Worm (Caenorhabditis elegans) whole organism, mixed stage, embryonic: ENCODE measurements around the gene ZK1010.8.

Experiments
- M03D4.4 ChIP-seq: sonication (generic microtip); optimal IDR thresholded peaks from 2 replicates; lab custom pipeline; 2017; ENCODE audit warnings: mild to moderate bottlenecking, missing genetic modification characterization, missing compliant biosample characterization
- blmp-1 ChIP-seq: fragments of 150-350 bp; optimal IDR thresholded peaks from 2 replicates; lab custom pipeline; 2014; ENCODE audit warnings: missing biosample characterization, missing genetic modification characterization
- ceh-39 ChIP-seq: fragments of 150-350 bp; optimal IDR thresholded peaks from 2 replicates; lab custom pipeline; 2014; ENCODE audit warnings: missing biosample characterization, missing genetic modification characterization
- ceh-43 ChIP-seq: fragments of 200-800 bp; sonication (Bioruptor generic); optimal IDR thresholded peaks from 2 replicates; lab custom pipeline; 2018; ENCODE audit warnings: mild to moderate bottlenecking, missing genetic modification characterization, moderate library complexity, missing compliant biosample characterization
- ceh-83 ChIP-seq: fragments of 200-800 bp; sonication (Bioruptor generic); optimal IDR thresholded peaks from 2 replicates; lab custom pipeline; 2018; ENCODE audit warnings: mild to moderate bottlenecking, missing genetic modification characterization, missing compliant biosample characterization
- ces-1 ChIP-seq: fragments of 150-350 bp; optimal IDR thresholded peaks from 2 replicates; lab custom pipeline; 2014; ENCODE audit warnings: missing biosample characterization, missing genetic modification reagents, missing genetic modification characterization
- cnd-1 ChIP-seq: fragments of 200-800 bp; sonication (Bioruptor generic); optimal IDR thresholded peaks from 2 replicates; lab custom pipeline; 2018; ENCODE audit warnings: mild to moderate bottlenecking, missing genetic modification characterization, missing compliant biosample characterization
- drap-1 ChIP-seq: fragments of 200-800 bp; sonication (Bioruptor generic); optimal IDR thresholded peaks from 3 replicates; lab custom pipeline; 2018; ENCODE audit warnings: mild to moderate bottlenecking, missing genetic modification characterization, missing compliant biosample characterization
- elt-1 ChIP-seq: sonication (generic microtip); optimal IDR thresholded peaks from 2 replicates; lab custom pipeline; 2017; ENCODE audit warnings: missing genetic modification characterization, mild to moderate bottlenecking, missing compliant biosample characterization, antibody characterized with exemption, moderate library complexity, borderline replicate concordance; ENCODE audit not compliant: insufficient read depth
- elt-3 ChIP-seq: fragments of 150-350 bp; optimal IDR thresholded peaks from 2 replicates; lab custom pipeline; 2014; ENCODE audit warnings: missing biosample characterization, missing genetic modification characterization
- flh-1 ChIP-seq: fragments of 200-800 bp; sonication (Bioruptor generic); optimal IDR thresholded peaks from 2 replicates; lab custom pipeline; 2018; ENCODE audit warnings: mild to moderate bottlenecking, missing genetic modification characterization, moderate library complexity, missing compliant biosample characterization
- ham-2 ChIP-seq: fragments of 200-800 bp; sonication (Bioruptor generic); optimal IDR thresholded peaks from 2 replicates; lab custom pipeline; 2018; ENCODE audit warnings: mild to moderate bottlenecking, missing genetic modification characterization, missing compliant biosample characterization
- hlh-1 ChIP-seq: fragments of 150-350 bp; optimal IDR thresholded peaks from 2 replicates; lab custom pipeline; 2014; ENCODE audit warnings: missing biosample characterization, missing genetic modification reagents, missing genetic modification characterization
- lin-13 ChIP-seq: fragments of 150-350 bp; optimal IDR thresholded peaks from 2 replicates; lab custom pipeline; 2014; ENCODE audit warnings: missing biosample characterization, missing genetic modification characterization
- lin-32 ChIP-seq: fragments of 200-800 bp; sonication (Bioruptor generic); optimal IDR thresholded peaks from 2 replicates; lab custom pipeline; 2018; ENCODE audit warnings: mild to moderate bottlenecking, missing genetic modification characterization, missing compliant biosample characterization
- lsy-2 ChIP-seq: fragments of 150-350 bp; optimal IDR thresholded peaks from 2 replicates; lab custom pipeline; 2014; ENCODE audit warnings: missing biosample characterization, missing genetic modification characterization
- mab-5 ChIP-seq: fragments of 150-350 bp; optimal IDR thresholded peaks from 2 replicates; lab custom pipeline; 2014; ENCODE audit warnings: missing biosample characterization, missing genetic modification characterization
- mep-1 ChIP-seq: fragments of 150-350 bp; optimal IDR thresholded peaks from 2 replicates; lab custom pipeline; 2017; ENCODE audit warnings: missing biosample characterization, missing genetic modification reagents, missing genetic modification characterization, inconsistent platforms
- mls-2 ChIP-seq: sonication (generic microtip); optimal IDR thresholded peaks from 2 replicates; lab custom pipeline; 2016; ENCODE audit warnings: mild to moderate bottlenecking, missing genetic modification characterization, moderate library complexity, missing compliant biosample characterization
- nhr-2 ChIP-seq: fragments of 150-350 bp; optimal IDR thresholded peaks from 2 replicates; lab custom pipeline; 2014; ENCODE audit warnings: missing biosample characterization, missing genetic modification characterization
- nhr-237 ChIP-seq: fragments of 150-350 bp; optimal IDR thresholded peaks from 2 replicates; lab custom pipeline; 2014; ENCODE audit warnings: missing biosample characterization, missing genetic modification characterization
- nhr-28 ChIP-seq: fragments of 150-350 bp; optimal IDR thresholded peaks from 2 replicates; lab custom pipeline; 2014; ENCODE audit warnings: missing biosample characterization, missing genetic modification characterization
- nhr-76 ChIP-seq: sonication (generic microtip); optimal IDR thresholded peaks from 2 replicates; lab custom pipeline; 2017; ENCODE audit warnings: missing biosample characterization, missing genetic modification characterization
- pha-4 ChIP-seq: fragments of 150-350 bp; optimal IDR thresholded peaks from 2 replicates; lab custom pipeline; 2018; ENCODE audit warnings: missing biosample characterization, missing genetic modification reagents, missing genetic modification characterization
- sem-2 ChIP-seq: fragments of 200-800 bp; sonication (Bioruptor generic); optimal IDR thresholded peaks from 2 replicates; lab custom pipeline; 2018; ENCODE audit warnings: mild to moderate bottlenecking, missing genetic modification characterization, missing compliant biosample characterization
- snpc-4 ChIP-seq: fragments of 150-350 bp; optimal IDR thresholded peaks from 2 replicates; lab custom pipeline; 2014; ENCODE audit warnings: missing biosample characterization, missing genetic modification characterization
- sptf-1 ChIP-seq: sonication (generic microtip); optimal IDR thresholded peaks from 2 replicates; lab custom pipeline; 2017; ENCODE audit warnings: mild to moderate bottlenecking, missing genetic modification characterization, moderate library complexity, missing compliant biosample characterization
- tbx-8 ChIP-seq: fragments of 200-800 bp; sonication (Bioruptor generic); optimal IDR thresholded peaks from 2 replicates; lab custom pipeline; 2018; ENCODE audit warnings: mild to moderate bottlenecking, missing genetic modification characterization, moderate library complexity, missing compliant biosample characterization
- unc-120 ChIP-seq: sonication (generic microtip); optimal IDR thresholded peaks from 2 replicates; lab custom pipeline; 2017; ENCODE audit warnings: missing genetic modification characterization, missing compliant biosample characterization; ENCODE audit not compliant: poor library complexity, severe bottlenecking
- unc-39 ChIP-seq: fragments of 150-350 bp; optimal IDR thresholded peaks from 2 replicates; lab custom pipeline; 2014; ENCODE audit warnings: missing biosample characterization, missing genetic modification characterization
- zip-8 ChIP-seq: fragments of 150-350 bp; optimal IDR thresholded peaks from 2 replicates; lab custom pipeline; 2014; ENCODE audit warnings: missing biosample characterization, missing genetic modification characterization

Gene ZK1010.8

DNA sequence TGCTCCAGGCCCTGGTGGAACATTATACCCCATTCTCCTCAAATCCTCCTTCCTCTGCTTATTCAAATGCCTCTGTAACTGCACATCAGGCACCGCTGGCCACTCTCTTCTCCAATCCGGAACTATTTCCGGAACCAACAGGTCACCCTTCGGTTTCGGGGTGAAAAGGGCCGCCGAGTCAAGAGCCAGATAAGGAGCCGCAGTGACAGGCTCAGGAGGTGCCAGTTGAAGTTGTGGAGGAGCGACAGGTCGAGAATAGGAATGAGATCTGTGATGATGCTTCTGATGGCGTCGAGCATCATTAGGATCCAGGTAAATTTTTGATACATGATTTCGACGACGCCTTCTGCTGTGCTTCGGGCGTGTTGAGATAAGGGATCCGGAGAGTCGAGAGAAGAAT is 2.2 kb downstream of the ZK1010.8 start:
- TF ChIP-seq mls-2 (tag; lab: Kevin White, UChicago) (no peak), flh-1 (GFP tag; lab: Kevin White, UChicago) (no peak), blmp-1 (tag; lab: Kevin White, UChicago) (no peak), lsy-2 (no peak), elt-3 (tag; lab: Kevin White, UChicago) (no peak)

ce11 chrIII:12993607-12994006 is 6.9 kb downstream of the ZK1010.8 start, which contains the start of gene col-97:
col-97 (minus strand) TSS chrIII:12993707.
- TF ChIP-seq mep-1 (tag; lab: Kevin White, UChicago): no peak
- no peak for TF ChIP-seq sptf-1
- no peak for TF ChIP-seq ceh-83
- no peak for TF ChIP-seq lin-32 (GFP tag; lab: Kevin White, UChicago)
- TF ChIP-seq unc-39 (tag; lab: Kevin White, UChicago): no peak
- no peak for TF ChIP-seq cnd-1 (tag; lab: Kevin White, UChicago)
- TF ChIP-seq zip-8 (tag; lab: Kevin White, UChicago): no peak
- no peak for TF ChIP-seq hlh-1
- TF ChIP-seq elt-1 (tag; lab: Kevin White, UChicago): no peak
- TF ChIP-seq M03D4.4 (tag; lab: Kevin White, UChicago): no peak
- TF ChIP-seq blmp-1 (tag; lab: Kevin White, UChicago): no peak
- no peak for TF ChIP-seq flh-1 (GFP tag; lab: Kevin White, UChicago)
- TF ChIP-seq lsy-2: no peak
- TF ChIP-seq ceh-39 (tag; lab: Kevin White, UChicago): no peak
- TF ChIP-seq tbx-8 (GFP tag; lab: Kevin White, UChicago): no peak
- TF ChIP-seq pha-4: no peak
- no peak for TF ChIP-seq ham-2

ce11 chrIII:12993055-12993454 is 7.4 kb downstream of the ZK1010.8 start:
- TF ChIP-seq sem-2 (no peak), mab-5 (tag; lab: Kevin White, UChicago) (no peak), hlh-1 (no peak), ceh-39 (tag; lab: Kevin White, UChicago) (no peak), ceh-43 (GFP tag; lab: Kevin White, UChicago) (no peak), lin-32 (GFP tag; lab: Kevin White, UChicago) (no peak), ceh-83 (no peak), lsy-2 (no peak), zip-8 (tag; lab: Kevin White, UChicago) (no peak), nhr-237 (tag; lab: Kevin White, UChicago) (no peak)
- TF ChIP-seq, all 35 proteins: peak for 0

ce11 chrIII:12990997-12991396 is 9.5 kb downstream of the ZK1010.8 start, which contains the start of gene ZK1010.12:
ZK1010.12 (plus strand) TSS chrIII:12991297.
- no peak for TF ChIP-seq mab-5 (tag; lab: Kevin White, UChicago)
- TF ChIP-seq M03D4.4 (tag; lab: Kevin White, UChicago): no peak
- no peak for TF ChIP-seq elt-3 (tag; lab: Kevin White, UChicago)
- TF ChIP-seq hlh-1: no peak
- TF ChIP-seq nhr-76 (tag; lab: Kevin White, UChicago): no peak
- TF ChIP-seq sem-2: no peak
- TF ChIP-seq cnd-1 (tag; lab: Kevin White, UChicago): no peak
- no peak for TF ChIP-seq blmp-1 (tag; lab: Kevin White, UChicago)
- TF ChIP-seq tbx-8 (GFP tag; lab: Kevin White, UChicago): no peak
- TF ChIP-seq nhr-28 (tag; lab: Kevin White, UChicago): no peak
- no peak for TF ChIP-seq zip-8 (tag; lab: Kevin White, UChicago)
- TF ChIP-seq lin-13: no peak
- no peak for TF ChIP-seq mls-2 (tag; lab: Kevin White, UChicago)
- TF ChIP-seq ceh-83: no peak
- TF ChIP-seq ces-1 (GFP tag; lab: Kevin White, UChicago): no peak
- no peak for TF ChIP-seq drap-1 (GFP tag; lab: Kevin White, UChicago)
- no peak for TF ChIP-seq ceh-43 (GFP tag; lab: Kevin White, UChicago)
- TF ChIP-seq lsy-2: no peak
- TF ChIP-seq snpc-4 (tag; lab: Kevin White, UChicago): no peak

DNA sequence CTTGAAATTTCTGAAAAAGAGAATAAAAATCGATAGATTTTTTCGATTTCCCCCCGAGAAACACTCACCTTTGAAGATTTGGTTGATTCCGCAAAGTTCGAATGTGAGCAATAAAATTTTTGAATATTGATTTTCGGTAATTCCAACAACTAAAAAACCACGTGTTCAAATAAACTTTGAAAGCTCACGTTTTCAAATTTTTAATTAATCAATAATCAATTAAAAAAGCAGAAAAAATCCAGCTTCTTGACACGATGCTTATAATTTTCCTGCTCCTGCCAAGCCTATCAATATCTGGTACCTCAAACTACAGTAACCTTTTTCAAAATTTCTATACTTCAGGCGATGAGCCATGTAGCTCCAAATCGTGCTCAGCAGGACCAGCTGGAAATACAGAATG is 13.1 kb downstream of the ZK1010.8 start, which contains the start of gene ZK1010.5:
Gene ZK1010.5, minus strand, starts transcription at position 101 of the 400 bp plus-strand sequence.
- no peak for TF ChIP-seq sptf-1
- TF ChIP-seq ceh-43 (GFP tag; lab: Kevin White, UChicago): no peak
- no peak for TF ChIP-seq drap-1 (GFP tag; lab: Kevin White, UChicago)
- no peak for TF ChIP-seq blmp-1 (tag; lab: Kevin White, UChicago)
- TF ChIP-seq lin-32 (GFP tag; lab: Kevin White, UChicago): no peak
- TF ChIP-seq lsy-2: no peak
- TF ChIP-seq snpc-4 (tag; lab: Kevin White, UChicago): no peak
- no peak for TF ChIP-seq lin-13
- TF ChIP-seq unc-39 (tag; lab: Kevin White, UChicago): no peak
- TF ChIP-seq nhr-237 (tag; lab: Kevin White, UChicago): no peak
- no peak for TF ChIP-seq elt-1 (tag; lab: Kevin White, UChicago)
- no peak for TF ChIP-seq nhr-2 (tag; lab: Kevin White, UChicago)
- no peak for TF ChIP-seq pha-4
- TF ChIP-seq M03D4.4 (tag; lab: Kevin White, UChicago): no peak
- TF ChIP-seq zip-8 (tag; lab: Kevin White, UChicago): no peak
- TF ChIP-seq unc-120 (tag; lab: Kevin White, UChicago): no peak
- no peak for TF ChIP-seq ceh-83
